Fruit fly (Drosophila melanogaster): Measurements from ENCODE around the gene Gmd.

Gene Gmd

DNA sequence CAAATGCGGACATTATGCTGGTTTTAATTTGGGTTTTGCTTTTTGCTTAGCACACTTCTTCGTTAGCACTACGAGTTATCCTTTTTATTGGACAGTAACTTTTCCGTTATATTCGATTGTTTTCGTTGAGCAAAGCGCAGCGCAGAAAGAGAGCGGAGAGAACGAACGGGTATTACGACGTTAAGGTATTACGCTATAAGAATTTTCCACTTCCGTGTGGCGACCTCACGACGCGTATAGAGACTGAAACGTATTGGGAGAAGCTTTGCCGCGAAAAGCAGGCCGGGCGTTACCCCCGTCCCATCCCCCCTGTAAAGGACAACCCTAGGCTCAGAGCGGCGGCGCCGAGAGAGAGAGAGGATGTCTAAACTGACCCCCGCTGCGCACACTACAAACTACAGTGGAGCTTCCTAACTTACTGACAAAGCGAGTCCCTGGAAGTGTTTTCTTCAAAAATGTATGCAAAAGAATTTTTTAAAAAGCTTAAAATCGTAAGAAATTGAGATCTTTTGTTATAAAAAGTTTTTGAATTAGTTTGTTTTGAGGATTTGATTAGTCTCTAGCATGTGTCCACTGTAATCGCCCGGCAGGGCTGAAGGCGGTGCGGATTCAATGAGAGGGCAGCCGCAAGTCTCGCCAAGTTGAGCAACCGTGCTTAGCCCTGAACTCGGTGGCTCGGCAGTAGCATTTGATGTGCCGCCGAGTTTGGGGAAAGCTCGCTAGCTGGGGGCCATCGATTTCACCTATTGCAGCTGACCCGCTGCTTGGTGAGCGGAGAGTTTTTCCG lies 28.0 kb upstream of the Gmd start (continued):
- peak; percentile 65; the same call in 1 of the 2 replicates for TF ChIP-seq CG10321 (GFP tag; IDR thresholded peaks at IDR 0.05)
- TF ChIP-seq CHES-1-like (GFP tag; optimal IDR thresholded peaks at IDR 0.05): peak; percentile 96
- TF ChIP-seq chm (GFP tag; IDR thresholded peaks at IDR 0.05): peak; percentile 94
- peak; percentile 91 for TF ChIP-seq jigr1 (GFP tag; IDR thresholded peaks at IDR 0.05)
- TF ChIP-seq CG6689 (GFP tag; IDR thresholded peaks at IDR 0.05): peak; percentile 95
- TF ChIP-seq HLH54F (GFP tag; optimal IDR thresholded peaks at IDR 0.05): peak; percentile 95
- TF ChIP-seq MBD-R2 (GFP tag; IDR thresholded peaks at IDR 0.05): peak; percentile 89
- TF ChIP-seq Hey (tag; optimal IDR thresholded peaks at IDR 0.05): peak; percentile 80
- no peak for TF ChIP-seq zf30C (GFP tag; optimal IDR thresholded peaks at IDR 0.05)
- TF ChIP-seq Xrp1 (GFP tag; IDR thresholded peaks at IDR 0.05): peak; percentile 97
- peak; percentile 81 for TF ChIP-seq gt (GFP tag; IDR thresholded peaks at IDR 0.05)
- TF ChIP-seq ken (GFP tag; IDR thresholded peaks at IDR 0.05): peak; percentile 95
- TF ChIP-seq BtbVII (GFP tag; optimal IDR thresholded peaks at IDR 0.05): peak; percentile 93
- TF ChIP-seq Drgx (GFP tag; IDR thresholded peaks at IDR 0.05): peak; percentile 91
- peak; percentile 24 for TF ChIP-seq CG17186 (GFP tag; optimal IDR thresholded peaks at IDR 0.05)
- peak; percentile 87 for TF ChIP-seq CG4328 (GFP tag; optimal IDR thresholded peaks at IDR 0.05)
- no peak for TF ChIP-seq zen2 (GFP tag; IDR thresholded peaks at IDR 0.05; ENCODE audit: partially characterized antibody)
- peak; percentile 94 for TF ChIP-seq Sox102F (GFP tag; optimal IDR thresholded peaks at IDR 0.05)
- TF ChIP-seq hbn (GFP tag; IDR thresholded peaks at IDR 0.05; ENCODE audit: partially characterized antibody): no peak
- peak; percentile 97 for TF ChIP-seq dysf (GFP tag; IDR thresholded peaks at IDR 0.05)
- peak; percentile 92 for TF ChIP-seq CG1647 (GFP tag; optimal IDR thresholded peaks at IDR 0.05)
- peak; percentile 96 for TF ChIP-seq Dek (tag; optimal IDR thresholded peaks at IDR 0.05)
- TF ChIP-seq phol (tag; optimal IDR thresholded peaks at IDR 0.05): peak; percentile 90
- peak; percentile 91 for TF ChIP-seq sens-2 (GFP tag; IDR thresholded peaks at IDR 0.05)
- TF ChIP-seq hkb (optimal IDR thresholded peaks at IDR 0.05): no peak
- peak; percentile 97 for TF ChIP-seq hkb (GFP tag; IDR thresholded peaks at IDR 0.05)
- TF ChIP-seq cg (GFP tag; optimal IDR thresholded peaks at IDR 0.05): no peak
- TF ChIP-seq CG30020 (tag; optimal IDR thresholded peaks at IDR 0.05): peak; percentile 61
- TF ChIP-seq pan (optimal IDR thresholded peaks at IDR 0.05): no peak
- TF ChIP-seq pan (GFP tag; optimal IDR thresholded peaks at IDR 0.05 in 1 of 2, IDR thresholded peaks at IDR 0.05 in 1 of 2): peak in 1 of 2 experiments; percentile 97
- peak in 1 of 3 experiments; percentile 80 for TF ChIP-seq lola (GFP tag; optimal IDR thresholded peaks at IDR 0.05)
- peak; percentile 93 for TF ChIP-seq luna (GFP tag; optimal IDR thresholded peaks at IDR 0.05)
- peak; percentile 86 for TF ChIP-seq CG6765 (GFP tag; optimal IDR thresholded peaks at IDR 0.05)
- TF ChIP-seq CG3407 (GFP tag; optimal IDR thresholded peaks at IDR 0.05): peak; percentile 86
- peak; percentile 79 for TF ChIP-seq ash1 (GFP tag; optimal IDR thresholded peaks at IDR 0.05)
- TF ChIP-seq CG18599 (GFP tag; optimal IDR thresholded peaks at IDR 0.05): peak; percentile 99
- TF ChIP-seq Side (GFP tag; optimal IDR thresholded peaks at IDR 0.05): peak; percentile 95
- TF ChIP-seq CG6791 (GFP tag; IDR thresholded peaks at IDR 0.05; ENCODE audit: partially characterized antibody): no peak
- TF ChIP-seq exex (tag; optimal IDR thresholded peaks at IDR 0.05): peak; percentile 88
- TF ChIP-seq CG10147 (GFP tag; optimal IDR thresholded peaks at IDR 0.05): peak; percentile 96
- peak; percentile 56 for TF ChIP-seq bigmax (GFP tag; optimal IDR thresholded peaks at IDR 0.05)
- TF ChIP-seq CG10366 (GFP tag; IDR thresholded peaks at IDR 0.05): peak; percentile 95
- peak; percentile 87 for TF ChIP-seq Sox100B (GFP tag; optimal IDR thresholded peaks at IDR 0.05)
- peak; percentile 92 for TF ChIP-seq slp2 (GFP tag; optimal IDR thresholded peaks at IDR 0.05)
- peak; percentile 97 for TF ChIP-seq sisA (GFP tag; IDR thresholded peaks at IDR 0.05)
- TF ChIP-seq rib (GFP tag; IDR thresholded peaks at IDR 0.05): peak; percentile 95
- peak; percentile 83 for TF ChIP-seq CG6254 (GFP tag; optimal IDR thresholded peaks at IDR 0.05)
- TF ChIP-seq kah (GFP tag; optimal IDR thresholded peaks at IDR 0.05): peak; percentile 81
- TF ChIP-seq CG7372 (GFP tag; IDR thresholded peaks at IDR 0.05): peak; percentile 94
- TF ChIP-seq sens (GFP tag): peak; percentile 99

Measured in whole organism, embryonic.